Fruit fly (Drosophila melanogaster): ENCODE results near the gene Hcf.

Hcf gene

dm6 chr4:406843-407242 lies 47.1 kb downstream of the Hcf start (continued):
- TF ChIP-seq CG8290 (GFP tag; optimal IDR thresholded peaks at IDR 0.05): peak; percentile 64
- peak; percentile 31 to 37 for TF ChIP-seq CG8290 (tag; optimal IDR thresholded peaks at IDR 0.05)
- no peak for TF ChIP-seq ap (GFP tag; IDR thresholded peaks at IDR 0.05)
- peak; percentile 39 for TF ChIP-seq dmrt99B (tag; optimal IDR thresholded peaks at IDR 0.05)
- TF ChIP-seq gsb (GFP tag; IDR thresholded peaks at IDR 0.05): no peak
- TF ChIP-seq mirr (GFP tag; optimal IDR thresholded peaks at IDR 0.05): no peak
- TF ChIP-seq cas (GFP tag; IDR thresholded peaks at IDR 0.05): no peak
- TF ChIP-seq ftz-f1 (GFP tag; optimal IDR thresholded peaks at IDR 0.05): no peak
- TF ChIP-seq otp (GFP tag; IDR thresholded peaks at IDR 0.05): no peak
- no peak for TF ChIP-seq CkIIα-i1 (GFP tag; IDR thresholded peaks at IDR 0.05)
- peak; percentile 35 for TF ChIP-seq CG8944 (GFP tag; optimal IDR thresholded peaks at IDR 0.05)
- TF ChIP-seq CG6175 (GFP tag; IDR thresholded peaks at IDR 0.05): no peak
- TF ChIP-seq kah (GFP tag; optimal IDR thresholded peaks at IDR 0.05): no peak
- no peak for TF ChIP-seq Oaz (GFP tag; IDR thresholded peaks at IDR 0.05)
- TF ChIP-seq ham (GFP tag; IDR thresholded peaks at IDR 0.05): no peak
- no peak for TF ChIP-seq CG11093 (GFP tag; IDR thresholded peaks at IDR 0.05)
- no peak for TF ChIP-seq CG17328 (GFP tag; IDR thresholded peaks at IDR 0.05)
- no peak for TF ChIP-seq CG31388 (GFP tag; optimal IDR thresholded peaks at IDR 0.05)
- no peak for TF ChIP-seq CG9215 (GFP tag; IDR thresholded peaks at IDR 0.05)
- TF ChIP-seq Lpt (GFP tag; optimal IDR thresholded peaks at IDR 0.05): no peak
- TF ChIP-seq so (GFP tag; IDR thresholded peaks at IDR 0.05): no peak
- TF ChIP-seq nmo (GFP tag; optimal IDR thresholded peaks at IDR 0.05): no peak
- no peak for TF ChIP-seq CG4617 (GFP tag; optimal IDR thresholded peaks at IDR 0.05; ENCODE audit: borderline replicate concordance)
- TF ChIP-seq sr (GFP tag; IDR thresholded peaks at IDR 0.05): no peak
- no peak for TF ChIP-seq Hey (tag; optimal IDR thresholded peaks at IDR 0.05)
- TF ChIP-seq en (GFP tag; optimal IDR thresholded peaks at IDR 0.05): peak; percentile 3
- TF ChIP-seq CG1233 (GFP tag; optimal IDR thresholded peaks at IDR 0.05): no peak
- TF ChIP-seq CG14050 (GFP tag; IDR thresholded peaks at IDR 0.05): no peak
- no peak for TF ChIP-seq CG12391 (tag; optimal IDR thresholded peaks at IDR 0.05)
- no peak for TF ChIP-seq cato (GFP tag; optimal IDR thresholded peaks at IDR 0.05; ENCODE audit: borderline replicate concordance)
- TF ChIP-seq Vsx1 (GFP tag; optimal IDR thresholded peaks at IDR 0.05): no peak
- TF ChIP-seq trh (GFP tag; optimal IDR thresholded peaks at IDR 0.05): peak; percentile 5
- TF ChIP-seq zen (tag; optimal IDR thresholded peaks at IDR 0.05): no peak
- TF ChIP-seq psq (GFP tag; optimal IDR thresholded peaks at IDR 0.05): no peak
- TF ChIP-seq lov (optimal IDR thresholded peaks at IDR 0.05): no peak
- TF ChIP-seq lov (GFP tag; IDR thresholded peaks at IDR 0.05): no peak
- no peak for TF ChIP-seq gsb-n (tag; optimal IDR thresholded peaks at IDR 0.05)
- TF ChIP-seq CG9932 (GFP tag; IDR thresholded peaks at IDR 0.05): no peak
- TF ChIP-seq ab (GFP tag; optimal IDR thresholded peaks at IDR 0.05): no peak
- TF ChIP-seq gro (GFP tag; optimal IDR thresholded peaks at IDR 0.05): no peak
- TF ChIP-seq dpn (GFP tag; optimal IDR thresholded peaks at IDR 0.05): peak; percentile 26 to 41
- TF ChIP-seq tin (GFP tag; optimal IDR thresholded peaks at IDR 0.05): peak; percentile 30
- no peak for TF ChIP-seq CG9876 (GFP tag; optimal IDR thresholded peaks at IDR 0.05)
- TF ChIP-seq nau (GFP tag; optimal IDR thresholded peaks at IDR 0.05): no peak
- peak; percentile 50 for TF ChIP-seq Myb (GFP tag; optimal IDR thresholded peaks at IDR 0.05)
- no peak for TF ChIP-seq YL-1 (GFP tag; optimal IDR thresholded peaks at IDR 0.05)
- TF ChIP-seq CG6813 (GFP tag; optimal IDR thresholded peaks at IDR 0.05): no peak
- TF ChIP-seq Ada2b (GFP tag; IDR thresholded peaks at IDR 0.05): no peak
- no peak for TF ChIP-seq toy (GFP tag; IDR thresholded peaks at IDR 0.05)
- TF ChIP-seq Fer2 (tag; optimal IDR thresholded peaks at IDR 0.05): no peak
- TF ChIP-seq tap (tag; optimal IDR thresholded peaks at IDR 0.05): no peak
- TF ChIP-seq Ravus (GFP tag; IDR thresholded peaks at IDR 0.05): no peak
- TF ChIP-seq CG4730 (GFP tag; IDR thresholded peaks at IDR 0.05): no peak
- TF ChIP-seq CG11085 (GFP tag; IDR thresholded peaks at IDR 0.05): no peak
